Worm (Caenorhabditis elegans) whole organism, mixed stage, embryonic: ENCODE results near the gene poml-1.

Source experiments
- M03D4.4 ChIP-seq: sonication (generic microtip); optimal IDR thresholded peaks from 2 replicates; lab custom pipeline; 2017; ENCODE audit warnings: mild to moderate bottlenecking, missing genetic modification characterization, missing compliant biosample characterization
- blmp-1 ChIP-seq: fragments of 150-350 bp; optimal IDR thresholded peaks from 2 replicates; lab custom pipeline; 2014; ENCODE audit warnings: missing biosample characterization, missing genetic modification characterization
- ceh-39 ChIP-seq: fragments of 150-350 bp; optimal IDR thresholded peaks from 2 replicates; lab custom pipeline; 2014; ENCODE audit warnings: missing biosample characterization, missing genetic modification characterization
- ceh-43 ChIP-seq: fragments of 200-800 bp; sonication (Bioruptor generic); optimal IDR thresholded peaks from 2 replicates; lab custom pipeline; 2018; ENCODE audit warnings: mild to moderate bottlenecking, missing genetic modification characterization, moderate library complexity, missing compliant biosample characterization
- ceh-83 ChIP-seq: fragments of 200-800 bp; sonication (Bioruptor generic); optimal IDR thresholded peaks from 2 replicates; lab custom pipeline; 2018; ENCODE audit warnings: mild to moderate bottlenecking, missing genetic modification characterization, missing compliant biosample characterization
- ces-1 ChIP-seq: fragments of 150-350 bp; optimal IDR thresholded peaks from 2 replicates; lab custom pipeline; 2014; ENCODE audit warnings: missing biosample characterization, missing genetic modification reagents, missing genetic modification characterization
- cnd-1 ChIP-seq: fragments of 200-800 bp; sonication (Bioruptor generic); optimal IDR thresholded peaks from 2 replicates; lab custom pipeline; 2018; ENCODE audit warnings: mild to moderate bottlenecking, missing genetic modification characterization, missing compliant biosample characterization
- drap-1 ChIP-seq: fragments of 200-800 bp; sonication (Bioruptor generic); optimal IDR thresholded peaks from 3 replicates; lab custom pipeline; 2018; ENCODE audit warnings: mild to moderate bottlenecking, missing genetic modification characterization, missing compliant biosample characterization
- elt-1 ChIP-seq: sonication (generic microtip); optimal IDR thresholded peaks from 2 replicates; lab custom pipeline; 2017; ENCODE audit warnings: missing genetic modification characterization, mild to moderate bottlenecking, missing compliant biosample characterization, antibody characterized with exemption, moderate library complexity, borderline replicate concordance; ENCODE audit not compliant: insufficient read depth
- elt-3 ChIP-seq: fragments of 150-350 bp; optimal IDR thresholded peaks from 2 replicates; lab custom pipeline; 2014; ENCODE audit warnings: missing biosample characterization, missing genetic modification characterization
- flh-1 ChIP-seq: fragments of 200-800 bp; sonication (Bioruptor generic); optimal IDR thresholded peaks from 2 replicates; lab custom pipeline; 2018; ENCODE audit warnings: mild to moderate bottlenecking, missing genetic modification characterization, moderate library complexity, missing compliant biosample characterization
- ham-2 ChIP-seq: fragments of 200-800 bp; sonication (Bioruptor generic); optimal IDR thresholded peaks from 2 replicates; lab custom pipeline; 2018; ENCODE audit warnings: mild to moderate bottlenecking, missing genetic modification characterization, missing compliant biosample characterization
- hlh-1 ChIP-seq: fragments of 150-350 bp; optimal IDR thresholded peaks from 2 replicates; lab custom pipeline; 2014; ENCODE audit warnings: missing biosample characterization, missing genetic modification reagents, missing genetic modification characterization
- lin-13 ChIP-seq: fragments of 150-350 bp; optimal IDR thresholded peaks from 2 replicates; lab custom pipeline; 2014; ENCODE audit warnings: missing biosample characterization, missing genetic modification characterization
- lin-32 ChIP-seq: fragments of 200-800 bp; sonication (Bioruptor generic); optimal IDR thresholded peaks from 2 replicates; lab custom pipeline; 2018; ENCODE audit warnings: mild to moderate bottlenecking, missing genetic modification characterization, missing compliant biosample characterization
- lsy-2 ChIP-seq: fragments of 150-350 bp; optimal IDR thresholded peaks from 2 replicates; lab custom pipeline; 2014; ENCODE audit warnings: missing biosample characterization, missing genetic modification characterization
- mep-1 ChIP-seq: fragments of 150-350 bp; optimal IDR thresholded peaks from 2 replicates; lab custom pipeline; 2017; ENCODE audit warnings: missing biosample characterization, missing genetic modification reagents, missing genetic modification characterization, inconsistent platforms
- mls-2 ChIP-seq: sonication (generic microtip); optimal IDR thresholded peaks from 2 replicates; lab custom pipeline; 2016; ENCODE audit warnings: mild to moderate bottlenecking, missing genetic modification characterization, moderate library complexity, missing compliant biosample characterization
- nhr-12 ChIP-seq: fragments of 150-350 bp; optimal IDR thresholded peaks from 2 replicates; lab custom pipeline; 2014; ENCODE audit warnings: missing biosample characterization, missing genetic modification characterization
- nhr-2 ChIP-seq: fragments of 150-350 bp; optimal IDR thresholded peaks from 2 replicates; lab custom pipeline; 2014; ENCODE audit warnings: missing biosample characterization, missing genetic modification characterization
- nhr-237 ChIP-seq: fragments of 150-350 bp; optimal IDR thresholded peaks from 2 replicates; lab custom pipeline; 2014; ENCODE audit warnings: missing biosample characterization, missing genetic modification characterization
- nhr-28 ChIP-seq: fragments of 150-350 bp; optimal IDR thresholded peaks from 2 replicates; lab custom pipeline; 2014; ENCODE audit warnings: missing biosample characterization, missing genetic modification characterization
- nhr-76 ChIP-seq: sonication (generic microtip); optimal IDR thresholded peaks from 2 replicates; lab custom pipeline; 2017; ENCODE audit warnings: missing biosample characterization, missing genetic modification characterization
- pha-4 ChIP-seq: fragments of 150-350 bp; optimal IDR thresholded peaks from 2 replicates; lab custom pipeline; 2018; ENCODE audit warnings: missing biosample characterization, missing genetic modification reagents, missing genetic modification characterization
- sem-2 ChIP-seq: fragments of 200-800 bp; sonication (Bioruptor generic); optimal IDR thresholded peaks from 2 replicates; lab custom pipeline; 2018; ENCODE audit warnings: mild to moderate bottlenecking, missing genetic modification characterization, missing compliant biosample characterization
- snpc-4 ChIP-seq: fragments of 150-350 bp; optimal IDR thresholded peaks from 2 replicates; lab custom pipeline; 2014; ENCODE audit warnings: missing biosample characterization, missing genetic modification characterization
- sptf-1 ChIP-seq: sonication (generic microtip); optimal IDR thresholded peaks from 2 replicates; lab custom pipeline; 2017; ENCODE audit warnings: mild to moderate bottlenecking, missing genetic modification characterization, moderate library complexity, missing compliant biosample characterization
- tbx-8 ChIP-seq: fragments of 200-800 bp; sonication (Bioruptor generic); optimal IDR thresholded peaks from 2 replicates; lab custom pipeline; 2018; ENCODE audit warnings: mild to moderate bottlenecking, missing genetic modification characterization, moderate library complexity, missing compliant biosample characterization
- unc-120 ChIP-seq: sonication (generic microtip); optimal IDR thresholded peaks from 2 replicates; lab custom pipeline; 2017; ENCODE audit warnings: missing genetic modification characterization, missing compliant biosample characterization; ENCODE audit not compliant: poor library complexity, severe bottlenecking
- unc-62 ChIP-seq: fragments of 150-350 bp; optimal IDR thresholded peaks from 2 replicates; lab custom pipeline; 2014; ENCODE audit warnings: missing biosample characterization, missing genetic modification reagents, missing genetic modification characterization
- zip-8 ChIP-seq: fragments of 150-350 bp; optimal IDR thresholded peaks from 2 replicates; lab custom pipeline; 2014; ENCODE audit warnings: missing biosample characterization, missing genetic modification characterization
- ztf-11 ChIP-seq: fragments of 150-350 bp; optimal IDR thresholded peaks from 2 replicates; lab custom pipeline; 2014; ENCODE audit warnings: missing biosample characterization, missing genetic modification characterization

poml-1 gene

ce11 chrX:13745558-13745957 is 22.8 kb upstream of the poml-1 start:
- TF ChIP-seq unc-62 (peak; percentile 24), elt-1 (tag; lab: Kevin White, UChicago) (peak; percentile 44), pha-4 (tag; lab: Kevin White, UChicago) (peak; percentile 27), ham-2 (GFP tag; lab: Kevin White, UChicago) (no peak)

- TF ChIP-seq snpc-4 (tag; lab: Kevin White, UChicago) (no peak), ceh-39 (no peak), lin-32 (GFP tag; lab: Kevin White, UChicago) (no peak), ztf-11 (tag; lab: Kevin White, UChicago) (no peak), elt-3 (tag; lab: Kevin White, UChicago) (no peak), lsy-2 (tag; lab: Kevin White, UChicago) (no peak), lin-13 (tag; lab: Kevin White, UChicago) (no peak), nhr-12 (no peak), tbx-8 (no peak), M03D4.4 (tag; lab: Kevin White, UChicago) (no peak), cnd-1 (tag; lab: Kevin White, UChicago) (no peak), blmp-1 (no peak), pha-4 (tag; lab: Kevin White, UChicago) (no peak), flh-1 (GFP tag; lab: Kevin White, UChicago) (no peak), nhr-237 (tag; lab: Kevin White, UChicago) (no peak), ces-1 (no peak), elt-1 (tag; lab: Kevin White, UChicago) (peak; percentile 96), sptf-1 (tag; lab: Kevin White, UChicago) (no peak), nhr-28 (tag; lab: Kevin White, UChicago) (no peak), zip-8 (tag; lab: Kevin White, UChicago) (no peak), mls-2 (tag; lab: Kevin White, UChicago) (no peak), unc-62 (peak; percentile 3), unc-120 (tag; lab: Kevin White, UChicago) (no peak), nhr-76 (tag; lab: Kevin White, UChicago) (no peak), ham-2 (GFP tag; lab: Kevin White, UChicago) (peak; percentile 18), hlh-1 (tag; lab: Kevin White, UChicago) (no peak)
Observed at ce11 chrX:13744543-13745113, 21.9 kb upstream of the poml-1 start.

DNA sequence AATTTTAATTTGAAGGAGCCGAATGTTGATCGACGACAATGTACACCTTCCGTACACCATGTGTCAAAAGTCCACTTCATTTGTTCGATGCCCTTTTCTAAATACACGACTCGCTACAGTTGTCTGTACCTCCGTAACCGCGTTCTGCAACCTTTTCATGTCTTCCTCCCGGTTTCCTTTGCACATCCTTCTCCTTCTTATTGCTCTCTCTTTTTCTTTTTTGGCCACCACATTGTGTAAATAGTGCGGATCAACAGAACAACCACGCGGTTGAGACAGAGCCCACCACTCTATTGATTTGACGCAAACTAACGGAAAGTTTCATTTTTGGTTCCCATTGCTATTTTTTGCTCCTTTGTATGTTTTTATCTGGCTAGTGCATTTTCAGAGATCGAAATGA is 20.6 kb upstream of the poml-1 start:
- TF ChIP-seq ceh-43 (GFP tag; lab: Kevin White, UChicago) (no peak), mep-1 (tag; lab: Kevin White, UChicago) (peak; percentile 1), pha-4 (tag; lab: Kevin White, UChicago) (peak; percentile 54)

DNA sequence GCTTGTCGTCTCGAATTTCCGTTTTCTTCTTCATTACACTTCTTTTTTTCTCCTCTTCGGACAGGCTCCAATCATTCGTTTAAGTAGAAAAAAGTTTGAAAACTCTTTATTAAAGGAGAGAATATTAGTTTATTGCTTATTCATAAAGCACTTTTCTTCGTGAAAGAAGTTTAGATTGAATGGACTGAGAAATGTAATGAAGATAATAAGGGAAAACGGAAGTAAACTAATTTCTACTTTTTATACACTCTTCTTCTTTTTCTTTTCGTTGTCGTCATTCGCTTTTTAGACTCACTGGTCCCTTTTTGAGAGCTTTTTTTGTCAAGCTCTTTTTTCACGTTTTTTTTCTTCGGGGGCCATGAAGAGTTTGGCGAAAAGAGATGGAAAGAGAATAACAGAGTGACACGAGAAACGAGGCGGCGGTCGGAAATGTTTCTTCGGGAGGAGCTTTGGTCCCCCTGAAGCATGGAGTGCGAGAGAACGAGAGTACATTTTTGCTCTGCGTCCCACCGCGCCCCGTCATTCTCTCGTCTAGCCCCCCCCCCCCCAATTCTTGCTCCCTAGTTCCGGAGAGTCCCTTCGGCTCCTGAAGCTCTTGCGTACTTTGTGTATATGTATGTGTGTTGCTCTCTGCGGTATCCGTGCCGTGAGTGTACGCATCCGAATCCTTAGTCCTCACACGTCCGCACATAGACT is 16.6 kb upstream of the poml-1 start:
- TF ChIP-seq sem-2 (GFP tag; lab: Kevin White, UChicago): no peak
- TF ChIP-seq ceh-83 (GFP tag; lab: Kevin White, UChicago): no peak
- no peak for TF ChIP-seq ceh-39
- no peak for TF ChIP-seq lsy-2 (tag; lab: Kevin White, UChicago)
- no peak for TF ChIP-seq nhr-2 (tag; lab: Kevin White, UChicago)
- TF ChIP-seq ces-1: peak; percentile 84
- no peak for TF ChIP-seq hlh-1 (tag; lab: Kevin White, UChicago)
- TF ChIP-seq ztf-11 (tag; lab: Kevin White, UChicago): no peak
- no peak for TF ChIP-seq flh-1 (GFP tag; lab: Kevin White, UChicago)
- TF ChIP-seq snpc-4 (tag; lab: Kevin White, UChicago): no peak
- peak; percentile 64 for TF ChIP-seq sptf-1 (tag; lab: Kevin White, UChicago)
- TF ChIP-seq nhr-76 (tag; lab: Kevin White, UChicago): no peak
- no peak for TF ChIP-seq ceh-43 (GFP tag; lab: Kevin White, UChicago)
- no peak for TF ChIP-seq nhr-28 (tag; lab: Kevin White, UChicago)
- peak; percentile 29 for TF ChIP-seq drap-1 (GFP tag; lab: Kevin White, UChicago)
- no peak for TF ChIP-seq elt-1 (tag; lab: Kevin White, UChicago)
- no peak for TF ChIP-seq nhr-237 (tag; lab: Kevin White, UChicago)
- TF ChIP-seq, all 35 proteins: peak for 3
